Fruit fly (Drosophila melanogaster): ENCODE measurements around the gene CG7386.

CG7386 gene

DNA sequence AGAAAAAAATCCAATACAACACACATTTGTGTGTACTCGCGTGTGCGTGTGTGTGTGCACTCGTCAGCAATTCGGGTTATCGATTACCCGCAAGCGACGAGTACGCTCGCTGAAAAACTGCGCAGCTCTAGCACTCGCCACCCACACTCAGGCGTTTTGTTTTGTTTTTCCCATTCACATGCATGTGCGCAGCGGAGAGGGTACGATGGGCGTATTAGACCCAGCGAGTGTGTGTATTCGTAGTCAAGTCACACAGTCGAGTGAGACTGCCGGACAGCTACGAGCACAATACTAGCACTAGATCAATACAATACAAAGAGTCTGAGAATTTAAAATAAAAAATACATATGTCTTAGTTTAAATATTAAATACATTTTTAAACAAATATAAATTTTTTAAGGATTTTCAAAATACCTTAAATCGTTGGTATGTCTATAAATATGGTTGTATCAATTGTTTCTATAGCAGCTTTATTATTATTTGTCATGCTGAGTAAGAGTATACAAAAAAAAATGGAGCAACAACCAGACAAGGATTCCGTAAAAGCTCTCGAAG lies 4.6 kb upstream of the CG7386 start, which contains the start of the genes D19B and CG43293 (continued):
- peak; percentile 80 for TF ChIP-seq Eip93F (GFP tag; optimal IDR thresholded peaks at IDR 0.05)
- TF ChIP-seq Eip75B (GFP tag; optimal IDR thresholded peaks at IDR 0.05): peak; percentile 88
- TF ChIP-seq fd59A (GFP tag; optimal IDR thresholded peaks at IDR 0.05): peak; percentile 71
- TF ChIP-seq CG3032 (tag; optimal IDR thresholded peaks at IDR 0.05): peak; percentile 81
- TF ChIP-seq fkh (GFP tag; optimal IDR thresholded peaks at IDR 0.05): peak; percentile 89
- TF ChIP-seq topi (GFP tag; optimal IDR thresholded peaks at IDR 0.05): peak; percentile 83
- peak; percentile 91 for TF ChIP-seq OdsH (GFP tag; optimal IDR thresholded peaks at IDR 0.05)
- peak; percentile 91 for TF ChIP-seq CG15336 (GFP tag; IDR thresholded peaks at IDR 0.05)
- peak; percentile 72 for TF ChIP-seq Sox15 (GFP tag; optimal IDR thresholded peaks at IDR 0.05)
- TF ChIP-seq CG11762 (GFP tag; optimal IDR thresholded peaks at IDR 0.05; ENCODE audit: insufficient read depth): peak; percentile 69
- peak; percentile 76 for TF ChIP-seq CG6808 (GFP tag; optimal IDR thresholded peaks at IDR 0.05)
- peak; percentile 76 to 80 for TF ChIP-seq salr (GFP tag; optimal IDR thresholded peaks at IDR 0.05)
- peak; percentile 93 for TF ChIP-seq CG3919 (GFP tag; optimal IDR thresholded peaks at IDR 0.05)
- TF ChIP-seq CG6792 (GFP tag; optimal IDR thresholded peaks at IDR 0.05): peak; percentile 85
- peak; percentile 85 for TF ChIP-seq CG10669 (GFP tag; optimal IDR thresholded peaks at IDR 0.05)
- peak; percentile 91 for TF ChIP-seq CG7368 (GFP tag; optimal IDR thresholded peaks at IDR 0.05)
- peak; percentile 81 for TF ChIP-seq spab (GFP tag; optimal IDR thresholded peaks at IDR 0.05)
- peak; percentile 85 for TF ChIP-seq Lpt (GFP tag; optimal IDR thresholded peaks at IDR 0.05)
- TF ChIP-seq vri (GFP tag; optimal IDR thresholded peaks at IDR 0.05): no peak
- no peak for TF ChIP-seq Hr38 (GFP tag; optimal IDR thresholded peaks at IDR 0.05)
- TF ChIP-seq CG4318 (GFP tag; optimal IDR thresholded peaks at IDR 0.05): peak; percentile 71
- TF ChIP-seq CG8632 (GFP tag; optimal IDR thresholded peaks at IDR 0.05): peak; percentile 82
- TF ChIP-seq CG9139 (GFP tag; optimal IDR thresholded peaks at IDR 0.05): peak; percentile 69
- TF ChIP-seq dac (GFP tag; optimal IDR thresholded peaks at IDR 0.05): peak; percentile 85
- TF ChIP-seq CG10631 (GFP tag; optimal IDR thresholded peaks at IDR 0.05): peak; percentile 88
- TF ChIP-seq Eip78C (GFP tag): peak; percentile 96

DNA sequence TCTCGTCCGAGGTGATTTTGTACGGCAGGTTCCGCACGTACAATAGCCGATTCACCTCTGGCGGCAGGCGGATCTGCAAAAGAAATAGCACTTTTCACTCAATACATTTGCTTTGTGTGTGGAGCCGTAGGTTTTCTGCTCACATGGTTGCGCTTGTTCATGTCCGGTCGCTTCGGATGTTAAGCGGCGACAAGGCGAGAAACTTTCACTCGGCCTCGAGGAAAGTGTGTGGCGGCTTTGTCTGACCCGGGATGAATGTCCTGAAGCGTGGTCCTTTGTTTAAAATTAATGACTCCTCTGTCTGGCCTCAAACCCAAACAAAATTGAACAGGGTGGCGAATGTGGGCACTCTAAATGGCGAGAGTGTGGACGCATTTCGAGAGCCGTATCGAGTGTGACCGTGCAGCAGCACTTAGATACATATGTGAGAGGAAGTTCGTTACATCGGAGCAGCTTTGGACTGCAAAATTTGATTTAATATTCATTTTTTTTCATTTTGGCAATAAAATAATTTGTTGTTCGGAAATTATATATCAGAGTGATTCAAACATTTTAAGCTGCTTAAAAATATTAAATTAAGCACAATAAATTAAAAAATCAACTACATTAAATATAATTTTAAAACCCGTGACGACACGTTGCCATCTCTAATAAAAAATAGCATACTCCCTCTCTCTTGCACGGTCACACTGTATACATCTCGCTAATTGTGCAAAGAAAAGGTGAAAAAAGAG lies 3.4 kb downstream of the CG7386 start, which contains the start of the genes Sf3b6 and Tnpo:
TSS of gene Sf3b6 (minus strand) at position 358 of the 734 bp plus-strand sequence.
TSS of gene Tnpo (plus strand) at position 659 of the 734 bp plus-strand sequence.
- no peak for TF ChIP-seq CG6808 (GFP tag; optimal IDR thresholded peaks at IDR 0.05)
- TF ChIP-seq achi (GFP tag; optimal IDR thresholded peaks at IDR 0.05): no peak
- TF ChIP-seq fd59A (GFP tag; optimal IDR thresholded peaks at IDR 0.05): peak; percentile 52
- TF ChIP-seq fkh (GFP tag; optimal IDR thresholded peaks at IDR 0.05): no peak
- TF ChIP-seq CG1621 (tag; optimal IDR thresholded peaks at IDR 0.05): no peak
- TF ChIP-seq CG11762 (GFP tag; optimal IDR thresholded peaks at IDR 0.05; ENCODE audit: insufficient read depth): peak; percentile 29
- TF ChIP-seq pdm3 (GFP tag; optimal IDR thresholded peaks at IDR 0.05): no peak
- TF ChIP-seq CG11902 (GFP tag; optimal IDR thresholded peaks at IDR 0.05): peak; percentile 81
- no peak for TF ChIP-seq Smox (GFP tag; optimal IDR thresholded peaks at IDR 0.05)
- TF ChIP-seq CG16779 (tag; optimal IDR thresholded peaks at IDR 0.05): no peak
- peak; percentile 83 for TF ChIP-seq acj6 (GFP tag; optimal IDR thresholded peaks at IDR 0.05)
- TF ChIP-seq eg (GFP tag; IDR thresholded peaks at IDR 0.05): no peak
- peak; percentile 90 for TF ChIP-seq CG31627 (GFP tag; optimal IDR thresholded peaks at IDR 0.05)
- TF ChIP-seq vri (GFP tag; optimal IDR thresholded peaks at IDR 0.05): no peak
- peak; percentile 68 for TF ChIP-seq CG8319 (GFP tag; optimal IDR thresholded peaks at IDR 0.05)
- TF ChIP-seq dac (GFP tag; optimal IDR thresholded peaks at IDR 0.05): peak; percentile 35
- no peak for TF ChIP-seq CG6276 (GFP tag; optimal IDR thresholded peaks at IDR 0.05)
- peak; percentile 25 for TF ChIP-seq fd85E (GFP tag; optimal IDR thresholded peaks at IDR 0.05)
- no peak for TF ChIP-seq Hr4 (GFP tag; optimal IDR thresholded peaks at IDR 0.05)
- TF ChIP-seq CG9139 (GFP tag; optimal IDR thresholded peaks at IDR 0.05): no peak
- no peak for TF ChIP-seq CG6854 (GFP tag; optimal IDR thresholded peaks at IDR 0.05)
- TF ChIP-seq CG6163 (GFP tag; IDR thresholded peaks at IDR 0.05): no peak
- peak; percentile 59 for TF ChIP-seq CG15336 (GFP tag; IDR thresholded peaks at IDR 0.05)
- TF ChIP-seq Sox14 (GFP tag; optimal IDR thresholded peaks at IDR 0.05): peak; percentile 79
- TF ChIP-seq Eip78C (GFP tag): no peak
- peak; percentile 88 for TF ChIP-seq esn (GFP tag; optimal IDR thresholded peaks at IDR 0.05)
- TF ChIP-seq CG11294 (GFP tag; IDR thresholded peaks at IDR 0.05): peak; percentile 71; the same call in 1 of the 2 replicates
- peak; percentile 82 for TF ChIP-seq Met (GFP tag; optimal IDR thresholded peaks at IDR 0.05)
- no peak for TF ChIP-seq net (GFP tag; optimal IDR thresholded peaks at IDR 0.05)
- TF ChIP-seq cyc (GFP tag; optimal IDR thresholded peaks at IDR 0.05): peak; percentile 79
- no peak; the same call in 1 of the 2 replicates for TF ChIP-seq Gug (GFP tag; IDR thresholded peaks at IDR 0.05)

All from whole organism, prepupa.